Worm (Caenorhabditis elegans) whole organism, L1 larva: ENCODE results near the gene dmd-5.

Source experiments
- aha-1 ChIP-seq: fragments of 150-350 bp; optimal IDR thresholded peaks from 2 replicates; lab custom pipeline; 2014; ENCODE audit warnings: missing biosample characterization, missing genetic modification characterization
- ama-1 ChIP-seq: fragments of 150-350 bp; optimal IDR thresholded peaks from 2 replicates; lab custom pipeline; 2014
- ets-5 ChIP-seq: fragments of 200-800 bp; sonication (Bioruptor generic); IDR thresholded peaks from 2 replicates; pipeline ENCODE4 v1.3.6; 2022; ENCODE audit warnings: missing genetic modification characterization, missing compliant biosample characterization
- lin-15B ChIP-seq: fragments of 150-350 bp; sonication (generic microtip); optimal IDR thresholded peaks from 3 replicates; lab custom pipeline; 2014; ENCODE audit warnings: missing biosample characterization, missing genetic modification characterization
- mdl-1 ChIP-seq, 2 experiments: fragments of 150-350 bp; optimal IDR thresholded peaks; 2 replicates each; lab custom pipeline; 2014 to 2017; ENCODE audit warnings: missing biosample characterization in 2 of 2, missing genetic modification characterization in 2 of 2, inconsistent platforms in 1 of 2
- nhr-12 ChIP-seq: sonication (generic microtip); optimal IDR thresholded peaks from 2 replicates; lab custom pipeline; 2017; ENCODE audit warnings: missing biosample characterization, missing genetic modification characterization
- unc-62 ChIP-seq: fragments of 150-350 bp; optimal IDR thresholded peaks from 2 replicates; lab custom pipeline; 2014; ENCODE audit warnings: missing biosample characterization, missing genetic modification reagents, missing genetic modification characterization
- unc-86 ChIP-seq: sonication (generic microtip); optimal IDR thresholded peaks from 2 replicates; lab custom pipeline; 2016; ENCODE audit warnings: missing genetic modification characterization, missing compliant biosample characterization
- ztf-11 ChIP-seq, 2 experiments: sonication (generic microtip); optimal IDR thresholded peaks; 2 replicates each; lab custom pipeline; 2016 to 2017; ENCODE audit warnings: missing genetic modification characterization in 2 of 2, missing biosample characterization in 1 of 2, missing compliant biosample characterization in 1 of 2

DNA sequence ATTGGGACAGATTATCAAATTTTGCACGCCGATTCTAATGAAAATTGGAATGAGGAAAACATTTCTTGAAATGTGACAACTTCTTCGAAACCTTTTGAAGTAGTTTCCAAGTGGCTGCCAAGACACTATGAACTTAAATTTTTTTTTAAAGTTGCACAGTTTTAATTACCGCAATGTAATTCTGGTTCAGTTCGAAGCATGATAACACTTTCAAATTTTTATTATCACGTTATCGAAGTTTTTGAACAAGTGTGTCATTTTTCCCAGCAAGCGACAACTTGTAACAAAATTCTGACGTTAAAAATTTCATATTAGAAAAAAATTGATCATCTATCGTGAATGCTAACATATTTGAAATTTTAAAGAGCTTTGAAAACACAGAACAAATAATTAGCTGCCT lies 31.3 kb downstream of the dmd-5 start:
- no peak for TF ChIP-seq unc-86 (tag; lab: Kevin White, UChicago)
- TF ChIP-seq nhr-12 (tag; lab: Kevin White, UChicago): no peak
- TF ChIP-seq ets-5 (GFP tag; lab: Robert Waterston, UW): no peak
- TF ChIP-seq ztf-11 (tag; optimal IDR thresholded peaks at IDR 0.05; lab: Kevin White, UChicago): no peak
- TF ChIP-seq lin-15B (tag; lab: Kevin White, UChicago): no peak
- TF ChIP-seq ama-1 (lab: Kevin White, UChicago): no peak
- no peak for TF ChIP-seq mdl-1 (tag; optimal IDR thresholded peaks at IDR 0.05; lab: Kevin White, UChicago)
- TF ChIP-seq aha-1 (tag; lab: Kevin White, UChicago): no peak
- TF ChIP-seq unc-62: no peak
